Worm (Caenorhabditis elegans) whole organism, late embryonic: ENCODE data around the gene him-6.

Experiments
- dve-1 ChIP-seq: sonication (generic microtip); optimal IDR thresholded peaks from 2 replicates; lab custom pipeline; 2017; ENCODE audit warnings: antibody characterized with exemption, mild to moderate bottlenecking, missing genetic modification characterization, missing compliant biosample characterization
- fkh-10 ChIP-seq: fragments of 150-350 bp; optimal IDR thresholded peaks from 2 replicates; lab custom pipeline; 2014; ENCODE audit warnings: missing biosample characterization, missing genetic modification reagents, missing genetic modification characterization
- ztf-16 ChIP-seq: sonication (generic microtip); optimal IDR thresholded peaks from 2 replicates; lab custom pipeline; 2017; ENCODE audit warnings: missing genetic modification characterization, missing compliant biosample characterization

- TF ChIP-seq dve-1: no peak
- no peak for TF ChIP-seq ztf-16 (tag; lab: Kevin White, UChicago)
- no peak for TF ChIP-seq fkh-10 (GFP tag; lab: Kevin White, UChicago)
These were observed 40.9 kb downstream of the him-6 start for ce11 chrIV:12531464-12531863.
